Fruit fly (Drosophila melanogaster) Kc167 (cell line): ENCODE data around the gene Taf10b.

ENCODE experiments used
- Myc ChIP-seq: fragments of >200 bp; optimal IDR thresholded peaks from 2 replicates; lab custom pipeline; 2017; ENCODE audit warnings: missing external identifiers
- Sin3A ChIP-seq: fragments of >200 bp; optimal IDR thresholded peaks from 2 replicates; lab custom pipeline; 2018; ENCODE audit warnings: missing external identifiers
- h ChIP-seq: fragments of >200 bp; optimal IDR thresholded peaks from 3 replicates; lab custom pipeline; 2018; ENCODE audit warnings: missing external identifiers
- insv ChIP-seq: fragments of >200 bp; optimal IDR thresholded peaks from 3 replicates; lab custom pipeline; 2018; ENCODE audit warnings: missing external identifiers
- psq ChIP-seq: fragments of >200 bp; optimal IDR thresholded peaks from 2 replicates; lab custom pipeline; 2017; ENCODE audit warnings: missing external identifiers
- ttk ChIP-seq: sonication (Bioruptor generic); optimal IDR thresholded peaks from 2 replicates; lab custom pipeline; 2017; ENCODE audit warnings: missing external identifiers

Taf10b gene

DNA sequence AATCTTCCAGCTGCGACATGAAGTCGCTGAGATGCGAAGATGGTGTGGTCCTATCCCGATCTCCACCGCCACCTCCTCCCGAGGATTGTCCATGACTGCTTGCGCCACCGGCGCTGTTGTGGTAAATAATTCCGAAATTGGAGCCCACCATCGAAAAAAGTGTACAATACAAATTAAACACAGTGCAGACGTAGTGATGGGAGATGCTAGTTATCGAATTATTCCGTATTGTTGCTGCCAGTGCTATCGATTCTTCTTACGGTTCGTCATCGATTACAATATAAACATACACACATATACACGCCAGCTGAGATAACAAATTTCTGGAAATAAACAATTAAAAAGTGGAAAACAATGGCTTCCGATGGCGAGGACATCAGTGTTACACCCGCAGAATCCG, at the start of gene Taf10b, which contains the start of gene Taf10:
Taf10b (minus strand) TSS at position 219 of the 400 bp plus-strand sequence.
Taf10 (plus strand) TSS at position 264 of the 400 bp plus-strand sequence.
- TF ChIP-seq ttk (lab: Kevin White, UChicago) (no peak), Sin3A (no peak), psq (lab: Kevin White, UChicago) (no peak), h (lab: Kevin White, UChicago) (no peak), insv (no peak), Myc (no peak)

- TF ChIP-seq insv = no peak
Measured at dm6 chr2L:2815673-2816072, 48.0 kb upstream of the Taf10b start, which contains the start of gene G6P. Gene G6P, minus strand, starts transcription at chr2L:2815760.

dm6 chr2L:2812137-2812536, 44.5 kb upstream of the Taf10b start, which contains the start of gene CG2964:
Gene CG2964, plus strand, starts transcription at chr2L:2812437.
- TF ChIP-seq ttk (lab: Kevin White, UChicago) (no peak), h (lab: Kevin White, UChicago) (no peak), insv (no peak), Myc (no peak), Sin3A (no peak), psq (lab: Kevin White, UChicago) (no peak)

- TF ChIP-seq Myc = no peak
- no peak for TF ChIP-seq psq (lab: Kevin White, UChicago)
Measured at dm6 chr2L:2810831-2811230, 43.2 kb upstream of the Taf10b start.

DNA sequence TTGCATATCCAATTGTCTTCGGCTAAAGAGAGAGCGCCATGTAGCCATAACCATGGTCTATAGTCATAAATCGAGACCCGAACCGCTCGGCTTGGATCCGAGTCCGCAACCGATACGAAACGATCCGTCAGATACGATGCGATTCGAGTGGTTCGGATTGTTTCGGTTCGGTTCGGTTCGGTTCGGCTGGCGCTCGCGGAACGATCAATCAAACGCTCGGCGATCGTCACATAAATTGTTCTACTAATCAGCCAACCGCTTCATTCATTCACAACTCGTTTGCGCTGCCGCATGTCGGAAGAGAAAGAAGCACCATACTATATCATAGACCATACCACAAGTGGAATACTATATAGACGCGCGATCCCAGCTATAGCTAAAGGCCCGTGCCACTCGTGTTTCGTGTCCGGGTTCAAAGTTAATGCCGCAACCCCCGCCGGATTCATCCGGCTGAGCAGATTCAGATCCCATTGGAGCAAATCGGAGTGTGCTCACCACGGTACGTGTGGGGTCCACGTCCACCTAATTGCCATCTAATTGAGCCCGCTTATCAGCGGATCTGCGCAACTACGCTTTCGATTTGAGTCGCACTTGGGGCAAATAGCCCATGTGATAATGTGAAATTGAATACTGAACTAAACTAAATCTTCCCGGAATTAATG, 40.5 kb upstream of the Taf10b start:
- TF ChIP-seq h (lab: Kevin White, UChicago) (no peak), insv (no peak), psq (lab: Kevin White, UChicago) (no peak), Myc (no peak), ttk (lab: Kevin White, UChicago) (no peak), Sin3A (no peak)

dm6 chr2L:2807597-2807996, 40.0 kb upstream of the Taf10b start:
- TF ChIP-seq insv = no peak
- no peak for TF ChIP-seq psq (lab: Kevin White, UChicago)
- TF ChIP-seq ttk (lab: Kevin White, UChicago) = no peak
- TF ChIP-seq Sin3A = no peak
- no peak for TF ChIP-seq Myc
- no peak for TF ChIP-seq h (lab: Kevin White, UChicago)

DNA sequence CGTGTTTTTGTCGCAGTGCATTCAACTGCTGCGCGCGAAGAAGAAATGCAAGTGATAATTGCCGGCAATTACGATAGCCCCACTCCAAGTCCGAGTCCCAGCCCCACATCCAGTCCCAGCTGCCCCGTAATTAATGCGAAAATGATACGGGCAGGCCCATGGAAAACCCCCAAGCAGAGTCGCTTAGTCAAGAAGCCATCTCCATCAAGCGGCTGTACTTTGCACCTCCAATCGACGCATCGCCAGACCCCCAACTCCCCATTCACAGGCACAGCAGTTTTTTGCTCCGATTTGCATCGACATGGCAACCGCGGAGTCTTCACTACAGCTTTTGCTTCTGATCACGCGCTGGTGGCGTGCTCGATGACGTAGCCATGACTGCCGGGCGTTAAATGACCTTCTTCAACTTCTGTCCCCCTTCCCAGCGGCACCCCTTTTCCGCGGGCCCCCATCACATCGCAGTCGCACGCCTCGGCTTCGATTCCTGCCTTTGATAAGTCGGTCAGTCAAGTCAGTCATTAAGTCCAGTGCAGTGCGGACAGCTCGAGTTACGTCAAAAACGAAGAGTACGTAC, 38.6 kb upstream of the Taf10b start:
- TF ChIP-seq insv (no peak), ttk (lab: Kevin White, UChicago) (no peak), psq (lab: Kevin White, UChicago) (no peak), Sin3A (no peak), h (lab: Kevin White, UChicago) (no peak), Myc (no peak)

DNA sequence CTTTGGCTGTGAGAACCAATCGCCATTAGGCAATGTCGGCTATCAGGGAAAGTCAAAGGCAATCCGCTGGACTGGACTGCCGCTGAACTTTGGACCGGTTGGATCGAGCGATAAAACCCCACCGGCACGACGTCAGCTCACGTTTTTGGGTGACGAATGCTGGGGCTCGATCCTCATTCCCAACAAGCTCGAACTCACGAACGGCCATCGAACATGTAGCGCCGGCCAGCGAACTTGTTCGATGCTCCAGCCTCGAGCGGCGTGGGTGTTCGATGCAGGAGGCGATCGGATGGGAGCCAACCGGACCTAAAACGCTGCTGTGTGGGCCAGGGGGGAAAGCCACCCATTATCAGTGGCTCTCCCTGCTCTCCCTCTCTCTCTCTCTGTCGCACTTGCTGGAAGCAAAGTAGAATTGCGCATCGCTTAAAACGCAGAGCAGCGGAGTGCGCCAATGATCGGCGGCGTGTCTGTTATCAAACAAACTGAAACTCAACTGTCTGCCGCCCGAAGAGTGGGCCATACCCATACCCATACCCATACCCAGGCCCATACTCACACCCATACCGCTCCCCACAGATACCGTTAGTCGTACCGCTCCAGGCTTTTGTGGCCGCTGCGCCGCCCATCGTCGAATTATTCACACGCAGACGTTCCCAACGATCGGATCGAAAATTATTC, 37.1 kb upstream of the Taf10b start, which contains the start of gene daw:
daw (plus strand) TSS at position 628 of the 678 bp plus-strand sequence.
- TF ChIP-seq psq (lab: Kevin White, UChicago) (no peak), insv (no peak), h (lab: Kevin White, UChicago) (no peak), Myc (no peak), Sin3A (no peak), ttk (lab: Kevin White, UChicago) (no peak)

DNA sequence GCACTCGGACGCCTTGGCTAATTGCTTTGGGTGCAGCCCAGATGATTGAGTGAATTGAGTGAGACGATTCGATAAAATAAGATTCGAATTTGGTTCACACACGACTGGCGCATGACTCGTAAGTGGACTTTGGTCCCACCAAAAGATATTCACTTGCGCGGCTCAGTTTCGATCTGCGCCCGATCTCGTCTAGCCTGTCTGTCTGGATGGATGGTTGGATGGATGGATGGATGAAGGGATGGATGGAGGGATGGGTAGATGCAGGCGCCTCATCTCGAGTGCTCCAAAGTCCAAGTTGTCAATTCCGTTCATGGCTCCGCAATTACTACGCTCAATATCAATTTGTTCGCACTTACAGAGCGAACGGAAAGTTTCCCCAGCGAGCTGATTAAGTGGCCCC, 34.9 kb upstream of the Taf10b start:
- no peak for TF ChIP-seq psq (lab: Kevin White, UChicago)

dm6 chr2L:2800956-2801776, 33.5 kb upstream of the Taf10b start:
- TF ChIP-seq Myc = no peak
- TF ChIP-seq psq (lab: Kevin White, UChicago) = no peak
- no peak for TF ChIP-seq ttk (lab: Kevin White, UChicago)
- no peak for TF ChIP-seq Sin3A
- no peak for TF ChIP-seq h (lab: Kevin White, UChicago)

- TF ChIP-seq h (lab: Kevin White, UChicago) (no peak), psq (lab: Kevin White, UChicago) (no peak), Sin3A (no peak), insv (no peak), ttk (lab: Kevin White, UChicago) (no peak)
Measured at dm6 chr2L:2799909-2800478, 32.3 kb upstream of the Taf10b start, which contains the start of gene Syt1. Gene Syt1, minus strand, starts transcription at chr2L:2799979.

DNA sequence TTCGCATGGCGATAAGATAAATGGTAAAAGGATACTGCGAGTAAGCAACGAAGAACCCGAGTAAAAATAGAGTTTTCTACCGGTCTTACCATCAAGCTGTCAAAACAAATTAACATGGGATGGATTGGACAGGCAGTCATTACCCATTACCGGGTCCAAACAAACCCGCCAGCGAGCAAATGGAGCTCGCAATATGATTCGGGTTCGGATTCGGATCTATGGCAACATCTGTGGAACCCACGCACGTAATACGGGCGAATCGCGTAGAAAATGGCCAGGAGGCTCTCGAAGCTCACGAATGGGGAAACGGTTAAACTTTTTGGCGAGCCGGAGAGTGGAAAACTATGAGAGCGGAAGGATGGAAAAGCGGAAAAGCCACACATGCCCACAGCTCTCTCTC, 29.5 kb upstream of the Taf10b start:
- TF ChIP-seq ttk (lab: Kevin White, UChicago) (no peak), psq (lab: Kevin White, UChicago) (no peak), Myc (no peak), insv (no peak), h (lab: Kevin White, UChicago) (no peak), Sin3A (no peak)
